Fruit fly (Drosophila melanogaster) whole organism, embryonic: ENCODE measurements around the gene CG15024.

Experiments used
- Bteb2 ChIP-seq: fragments of 200-800 bp; sonication (Bioruptor generic); optimal IDR thresholded peaks from 2 replicates; lab custom pipeline; 2016; ENCODE audit warnings: missing biosample characterization, missing genetic modification characterization
- CG11093 ChIP-seq: fragments of 200-800 bp; sonication (Bioruptor generic); IDR thresholded peaks from 3 replicates; pipeline ENCODE4 v1.3.6; 2022; ENCODE audit warnings: missing biosample characterization, missing genetic modification characterization
- CG11504 ChIP-seq: fragments of 200-800 bp; sonication (Bioruptor generic); optimal IDR thresholded peaks from 3 replicates; lab custom pipeline; 2019; ENCODE audit warnings: missing biosample characterization, mild to moderate bottlenecking, missing genetic modification characterization, moderate library complexity
- CG12104 ChIP-seq: fragments of 200-800 bp; sonication (Bioruptor generic); optimal IDR thresholded peaks from 3 replicates; lab custom pipeline; 2016; ENCODE audit warnings: missing biosample characterization, missing genetic modification characterization
- CG17385 ChIP-seq: fragments of 200-800 bp; sonication (Bioruptor generic); optimal IDR thresholded peaks from 3 replicates; lab custom pipeline; 2018; ENCODE audit warnings: missing biosample characterization, mild to moderate bottlenecking, missing genetic modification characterization
- CG17802 ChIP-seq: fragments of 200-800 bp; sonication (Bioruptor generic); optimal IDR thresholded peaks from 2 replicates; lab custom pipeline; 2018; ENCODE audit warnings: missing biosample characterization, mild to moderate bottlenecking, missing genetic modification characterization, moderate library complexity
- CG2202 ChIP-seq: fragments of 200-800 bp; sonication (Bioruptor generic); optimal IDR thresholded peaks from 2 replicates; lab custom pipeline; 2018; ENCODE audit warnings: missing biosample characterization, mild to moderate bottlenecking, missing genetic modification characterization
- CG32772 ChIP-seq: fragments of 200-800 bp; sonication (Bioruptor generic); IDR thresholded peaks from 2 replicates; pipeline ENCODE4 v1.3.6; 2022; ENCODE audit warnings: missing biosample characterization, missing genetic modification characterization
- CG3838 ChIP-seq: fragments of 200-800 bp; sonication (Bioruptor generic); optimal IDR thresholded peaks from 3 replicates; lab custom pipeline; 2016; ENCODE audit warnings: missing biosample characterization, missing genetic modification characterization
- CG43689 ChIP-seq: fragments of 200-800 bp; sonication (Bioruptor generic); IDR thresholded peaks from 2 replicates; pipeline ENCODE4 v1.3.6; 2022; ENCODE audit warnings: missing biosample characterization, missing genetic modification characterization
- CG4404 ChIP-seq: fragments of 200-800 bp; sonication (Bioruptor generic); IDR thresholded peaks from 2 replicates; pipeline ENCODE4 v1.3.6; 2022; ENCODE audit warnings: missing biosample characterization, missing genetic modification characterization
- CG5953 ChIP-seq: fragments of 200-800 bp; sonication (Bioruptor generic); IDR thresholded peaks from 2 replicates; pipeline ENCODE4 v1.3.6; 2022; ENCODE audit warnings: missing biosample characterization, missing genetic modification characterization
- CG6654 ChIP-seq: fragments of 200-800 bp; sonication (Bioruptor generic); optimal IDR thresholded peaks from 2 replicates; lab custom pipeline; 2017; ENCODE audit warnings: missing biosample characterization, mild to moderate bottlenecking, missing genetic modification characterization
- CG7987 ChIP-seq: fragments of 200-800 bp; sonication (Bioruptor generic); optimal IDR thresholded peaks from 2 replicates; lab custom pipeline; 2018; ENCODE audit warnings: missing biosample characterization, mild to moderate bottlenecking, missing genetic modification characterization, moderate library complexity
- CG8089 ChIP-seq: fragments of 200-800 bp; sonication (Bioruptor generic); optimal IDR thresholded peaks from 3 replicates; lab custom pipeline; 2016; ENCODE audit warnings: missing biosample characterization, missing genetic modification characterization
- CG8290 ChIP-seq, 3 experiments: fragments of 200-800 bp; sonication (Bioruptor generic); optimal IDR thresholded peaks; 2 replicates each; lab custom pipeline; 2016 to 2019; ENCODE audit warnings: missing biosample characterization in 3 of 3, missing genetic modification characterization in 3 of 3, mild to moderate bottlenecking in 2 of 3, moderate library complexity in 1 of 3
- Camta ChIP-seq: fragments of 200-800 bp; sonication (Bioruptor generic); optimal IDR thresholded peaks from 2 replicates; lab custom pipeline; 2016; ENCODE audit warnings: missing biosample characterization, missing genetic modification characterization
- D19A ChIP-seq: fragments of 200-800 bp; optimal IDR thresholded peaks from 3 replicates; lab custom pipeline; 2019; ENCODE audit warnings: missing biosample characterization, mild to moderate bottlenecking, missing genetic modification characterization, moderate library complexity
- Dad ChIP-seq: fragments of 200-800 bp; sonication (Bioruptor generic); optimal IDR thresholded peaks from 3 replicates; lab custom pipeline; 2016; ENCODE audit warnings: missing biosample characterization, missing genetic modification characterization
- Dp ChIP-seq: fragments of 200-800 bp; sonication (Bioruptor generic); optimal IDR thresholded peaks from 2 replicates; lab custom pipeline; 2018; ENCODE audit warnings: missing biosample characterization, mild to moderate bottlenecking, missing genetic modification characterization, moderate library complexity
- Fer2 ChIP-seq: fragments of 200-800 bp; sonication (Bioruptor generic); optimal IDR thresholded peaks from 2 replicates; lab custom pipeline; 2018; ENCODE audit warnings: missing biosample characterization, mild to moderate bottlenecking, missing genetic modification characterization, moderate library complexity
- Fer3 ChIP-seq: fragments of 200-800 bp; sonication (Bioruptor generic); optimal IDR thresholded peaks from 2 replicates; lab custom pipeline; 2018; ENCODE audit warnings: missing biosample characterization, mild to moderate bottlenecking, missing genetic modification characterization, moderate library complexity
- Hr3 ChIP-seq: fragments of 200-800 bp; sonication (Bioruptor generic); optimal IDR thresholded peaks from 3 replicates; lab custom pipeline; 2016; ENCODE audit warnings: missing biosample characterization, missing genetic modification characterization
- Jarid2 ChIP-seq: fragments of 200-800 bp; sonication (Bioruptor generic); optimal IDR thresholded peaks from 3 replicates; lab custom pipeline; 2017; ENCODE audit warnings: mild to moderate bottlenecking, missing biosample characterization, missing genetic modification reagents, missing genetic modification characterization
- Lpt ChIP-seq: fragments of >200 bp; optimal IDR thresholded peaks from 2 replicates; lab custom pipeline; 2018; ENCODE audit warnings: missing biosample characterization, missing genetic modification characterization
- Myb ChIP-seq: fragments of 200-800 bp; sonication (Bioruptor generic); optimal IDR thresholded peaks from 2 replicates; lab custom pipeline; 2016; ENCODE audit warnings: missing biosample characterization, missing genetic modification characterization
- Oli ChIP-seq: fragments of 200-800 bp; sonication (Bioruptor generic); optimal IDR thresholded peaks from 2 replicates; lab custom pipeline; 2018; ENCODE audit warnings: missing biosample characterization, mild to moderate bottlenecking, missing genetic modification characterization, moderate library complexity
- PHDP ChIP-seq: fragments of 200-800 bp; sonication (Bioruptor generic); optimal IDR thresholded peaks from 3 replicates; lab custom pipeline; 2018; ENCODE audit warnings: missing biosample characterization, mild to moderate bottlenecking, missing genetic modification characterization, moderate library complexity
- Ravus ChIP-seq: fragments of 200-800 bp; sonication (Bioruptor generic); IDR thresholded peaks from 2 replicates; pipeline ENCODE4 v1.3.6; 2022; ENCODE audit warnings: missing biosample characterization, missing genetic modification characterization
- Xrp1 ChIP-seq: fragments of 200-800 bp; sonication (Bioruptor generic); IDR thresholded peaks from 2 replicates; pipeline ENCODE4 v1.3.6; 2022; ENCODE audit warnings: missing biosample characterization, missing genetic modification characterization
- abd-A ChIP-seq: fragments of 200-800 bp; sonication (Bioruptor generic); optimal IDR thresholded peaks from 3 replicates; lab custom pipeline; 2019; ENCODE audit warnings: missing biosample characterization, mild to moderate bottlenecking, missing genetic modification characterization, moderate library complexity
- ac ChIP-seq: fragments of 200-800 bp; sonication (Bioruptor generic); optimal IDR thresholded peaks from 3 replicates; lab custom pipeline; 2017; ENCODE audit warnings: missing biosample characterization, mild to moderate bottlenecking, missing genetic modification characterization
- ara ChIP-seq: fragments of 200-800 bp; sonication (Bioruptor generic); IDR thresholded peaks from 2 replicates; pipeline ENCODE4 v1.3.6; 2022; ENCODE audit warnings: missing biosample characterization, missing genetic modification characterization
- bab2 ChIP-seq: fragments of 200-800 bp; sonication (Bioruptor generic); optimal IDR thresholded peaks from 2 replicates; lab custom pipeline; 2016; ENCODE audit warnings: missing biosample characterization, missing genetic modification characterization
- corto ChIP-seq: fragments of 200-800 bp; sonication (Bioruptor generic); optimal IDR thresholded peaks from 2 replicates; lab custom pipeline; 2016; ENCODE audit warnings: missing biosample characterization, mild to moderate bottlenecking, missing genetic modification characterization, moderate library complexity
- dati ChIP-seq: fragments of 200-800 bp; sonication (Bioruptor generic); IDR thresholded peaks from 2 replicates; pipeline ENCODE4 v1.3.6; 2022; ENCODE audit warnings: missing biosample characterization, missing genetic modification characterization
- dm ChIP-seq: fragments of 200-800 bp; sonication (Bioruptor generic); optimal IDR thresholded peaks from 3 replicates; lab custom pipeline; 2016; ENCODE audit warnings: missing biosample characterization, missing genetic modification characterization
- dmrt99B ChIP-seq: fragments of 200-800 bp; sonication (Bioruptor generic); optimal IDR thresholded peaks from 2 replicates; lab custom pipeline; 2018; ENCODE audit warnings: missing biosample characterization, mild to moderate bottlenecking, missing genetic modification characterization, moderate library complexity
- eve ChIP-seq, 2 experiments: fragments of >200 bp; optimal IDR thresholded peaks; 2 replicates each; lab custom pipeline; 2017; ENCODE audit warnings: missing biosample characterization in 2 of 2, missing genetic modification characterization in 2 of 2
- grau ChIP-seq: fragments of 200-800 bp; optimal IDR thresholded peaks from 3 replicates; lab custom pipeline; 2019; ENCODE audit warnings: missing biosample characterization, mild to moderate bottlenecking, missing genetic modification characterization, moderate library complexity
- gt ChIP-seq: fragments of 200-800 bp; sonication (Bioruptor generic); IDR thresholded peaks from 2 replicates; pipeline ENCODE4 v1.3.6; 2022; ENCODE audit warnings: missing biosample characterization, missing genetic modification characterization
- ham ChIP-seq: fragments of 200-800 bp; sonication (Bioruptor generic); IDR thresholded peaks from 2 replicates; pipeline ENCODE4 v1.3.6; 2022; ENCODE audit warnings: missing biosample characterization, missing genetic modification characterization
- klu ChIP-seq: fragments of 200-800 bp; sonication (Bioruptor generic); IDR thresholded peaks from 2 replicates; pipeline ENCODE4 v1.3.6; 2022; ENCODE audit warnings: missing biosample characterization, missing genetic modification characterization
- lab ChIP-seq: fragments of 200-800 bp; sonication (Bioruptor generic); optimal IDR thresholded peaks from 3 replicates; lab custom pipeline; 2017; ENCODE audit warnings: missing biosample characterization, missing genetic modification characterization, mild to moderate bottlenecking, moderate library complexity, missing genetic modification reagents
- nau ChIP-seq: fragments of 200-800 bp; sonication (Bioruptor generic); optimal IDR thresholded peaks from 3 replicates; lab custom pipeline; 2017; ENCODE audit warnings: missing biosample characterization, mild to moderate bottlenecking, missing genetic modification characterization, missing genetic modification reagents
- sob ChIP-seq: fragments of 200-800 bp; sonication (Bioruptor generic); IDR thresholded peaks from 2 replicates; pipeline ENCODE4 v1.3.6; 2022; ENCODE audit warnings: missing biosample characterization, missing genetic modification characterization
- tap ChIP-seq: fragments of 200-800 bp; optimal IDR thresholded peaks from 3 replicates; lab custom pipeline; 2019; ENCODE audit warnings: missing biosample characterization, mild to moderate bottlenecking, missing genetic modification characterization, moderate library complexity
- tio ChIP-seq: fragments of 200-800 bp; sonication (Bioruptor generic); optimal IDR thresholded peaks from 2 replicates; lab custom pipeline; 2017; ENCODE audit warnings: missing biosample characterization, missing genetic modification characterization, inconsistent platforms
- tll ChIP-seq, 2 experiments: fragments of 200-800 bp in 1 of 2; fragments of >200 bp in 1 of 2; sonication (Bioruptor generic) in 1 of 2; optimal IDR thresholded peaks; 2 replicates each; lab custom pipeline; 2017 to 2019; ENCODE audit warnings: missing biosample characterization in 2 of 2, missing genetic modification characterization in 2 of 2, mild to moderate bottlenecking in 1 of 2, moderate library complexity in 1 of 2
- trem ChIP-seq: fragments of 200-800 bp; optimal IDR thresholded peaks from 3 replicates; lab custom pipeline; 2019; ENCODE audit warnings: missing biosample characterization, mild to moderate bottlenecking, missing genetic modification characterization, moderate library complexity

Gene CG15024

DNA sequence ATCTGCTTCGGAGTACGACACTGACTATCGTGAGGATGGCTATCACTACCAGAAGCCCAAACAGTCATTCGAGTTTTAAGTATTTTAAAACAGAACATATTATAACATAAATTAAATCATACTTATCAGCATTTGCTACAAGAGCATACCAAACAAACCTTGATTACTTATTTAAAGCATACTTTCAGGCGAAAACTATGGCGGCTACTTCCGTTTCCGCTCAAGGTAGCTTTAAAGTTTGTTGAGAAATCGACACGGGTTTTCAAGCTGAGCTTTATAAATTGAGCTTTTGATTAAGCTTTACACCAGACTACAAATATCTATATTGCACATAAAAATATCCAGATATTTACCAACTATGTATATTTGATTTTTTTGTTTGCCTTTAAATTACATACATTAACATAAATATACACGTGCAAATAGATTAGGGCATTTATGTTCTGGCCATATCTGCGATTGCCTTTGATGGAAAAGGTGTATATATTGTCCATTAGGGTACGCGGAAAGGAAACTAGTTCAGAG, 11.4 kb upstream of the CG15024 start (continued):
- TF ChIP-seq Fer2 (tag; lab: Kevin White, UChicago) (peak; percentile 73), CG2202 (peak; percentile 78), Xrp1 (no peak), trem (tag; lab: Kevin White, UChicago) (peak; percentile 57), bab2 (GFP tag; lab: Kevin White, UChicago) (peak; percentile 2), CG11093 (no peak), CG43689 (GFP tag; lab: Robert Waterston, UW) (peak; percentile 66), CG6654 (GFP tag; lab: Kevin White, UChicago) (peak; percentile 66), CG5953 (GFP tag; lab: Robert Waterston, UW) (peak; percentile 81), Dp (GFP tag; lab: Kevin White, UChicago) (no peak), tap (tag; lab: Kevin White, UChicago) (peak; percentile 77), corto (GFP tag; lab: Kevin White, UChicago) (no peak), Hr3 (no peak), grau (tag; lab: Kevin White, UChicago) (peak; percentile 69), D19A (tag; lab: Kevin White, UChicago) (no peak), ara (0 out of 2 replicates have a peak, but pooled peaks have one; percentile 54), CG8290 (GFP tag; optimal IDR thresholded peaks at IDR 0.05; lab: Kevin White, UChicago) (no peak), CG8290 (tag; optimal IDR thresholded peaks at IDR 0.05; lab: Kevin White, UChicago) (peak; percentile 55 to 81), dati (peak; percentile 67; the same call in 1 of the 2 replicates), CG8089 (peak; percentile 67), tio (GFP tag; lab: Kevin White, UChicago) (peak; percentile 22), klu (GFP tag; lab: Robert Waterston, UW) (no peak), dm (GFP tag; lab: Kevin White, UChicago) (peak; percentile 52), Camta (GFP tag; lab: Kevin White, UChicago) (peak; percentile 79), Myb (GFP tag; lab: Kevin White, UChicago) (no peak), CG7987 (peak; percentile 98), CG32772 (0 out of 2 replicates have a peak, but pooled peaks have one; percentile 11), ac (no peak), PHDP (tag; lab: Kevin White, UChicago) (peak; percentile 93), ham (GFP tag; lab: Robert Waterston, UW) (no peak), abd-A (peak; percentile 84), gt (no peak), Fer3 (tag; lab: Kevin White, UChicago) (peak; percentile 87), Jarid2 (GFP tag; lab: Kevin White, UChicago) (peak; percentile 68), CG11504 (tag; lab: Kevin White, UChicago) (peak; percentile 74), CG4404 (GFP tag; lab: Robert Waterston, UW) (no peak), sob (GFP tag; lab: Robert Waterston, UW) (peak; percentile 80), CG17802 (peak; percentile 62), tll (GFP tag; optimal IDR thresholded peaks at IDR 0.05; lab: Kevin White, UChicago) (no peak), CG12104 (peak; percentile 74), dmrt99B (tag; lab: Kevin White, UChicago) (peak; percentile 72), Lpt (GFP tag; lab: Kevin White, UChicago) (no peak), nau (GFP tag; lab: Kevin White, UChicago) (peak; percentile 96), Oli (tag; lab: Kevin White, UChicago) (peak; percentile 67), Ravus (no peak), eve (GFP tag; optimal IDR thresholded peaks at IDR 0.05; lab: Kevin White, UChicago) (peak in 1 of 2 experiments; percentile 62), Dad (GFP tag; lab: Kevin White, UChicago) (peak; percentile 59), Bteb2 (GFP tag; lab: Kevin White, UChicago) (peak; percentile 78), CG3838 (peak; percentile 56), lab (peak; percentile 97), CG17385 (GFP tag; lab: Kevin White, UChicago) (peak; percentile 88)
